Fruit fly (Drosophila melanogaster): ENCODE data around the gene NHP2.

dm6 chr3L:14821133-14821532 lies 19.2 kb upstream of the NHP2 start:
- no peak for TF ChIP-seq h (optimal IDR thresholded peaks at IDR 0.05)
- no peak for TF ChIP-seq insv (optimal IDR thresholded peaks at IDR 0.05)
- no peak for TF ChIP-seq Myc (optimal IDR thresholded peaks at IDR 0.05)
- TF ChIP-seq psq (optimal IDR thresholded peaks at IDR 0.05) = no peak
- TF ChIP-seq ttk (optimal IDR thresholded peaks at IDR 0.05) = no peak
- no peak for TF ChIP-seq Sin3A (optimal IDR thresholded peaks at IDR 0.05)

Data from Kc167 (cell line).